Worm (Caenorhabditis elegans) whole organism, L1 larva: ENCODE results near the gene F10C2.7.

Source experiments
- C04F5.9 ChIP-seq: sonication (generic microtip); optimal IDR thresholded peaks from 2 replicates; lab custom pipeline; 2016; ENCODE audit warnings: missing genetic modification characterization, missing compliant biosample characterization
- C16A3.4 ChIP-seq: fragments of 150-350 bp; optimal IDR thresholded peaks from 2 replicates; lab custom pipeline; 2014; ENCODE audit warnings: missing biosample characterization, missing genetic modification characterization
- Y116A8C.19 ChIP-seq: sonication (generic microtip); optimal IDR thresholded peaks from 2 replicates; lab custom pipeline; 2016; ENCODE audit warnings: missing compliant biosample characterization, missing genetic modification characterization, borderline replicate concordance
- ama-1 ChIP-seq: fragments of 150-350 bp; optimal IDR thresholded peaks from 2 replicates; lab custom pipeline; 2014
- ceh-63 ChIP-seq: fragments of 200-800 bp; sonication (Bioruptor generic); optimal IDR thresholded peaks from 2 replicates; lab custom pipeline; 2018; ENCODE audit warnings: mild to moderate bottlenecking, missing genetic modification characterization, missing compliant biosample characterization
- ceh-8 ChIP-seq: fragments of 200-800 bp; sonication (Bioruptor generic); optimal IDR thresholded peaks from 2 replicates; lab custom pipeline; 2018; ENCODE audit warnings: mild to moderate bottlenecking, missing genetic modification characterization, moderate library complexity, missing compliant biosample characterization
- ceh-82 ChIP-seq, 3 experiments: fragments of 150-350 bp in 1 of 3; sonication (generic microtip) in 2 of 3; optimal IDR thresholded peaks; 2 replicates each; lab custom pipeline; 2014 to 2017; ENCODE audit warnings: missing biosample characterization in 3 of 3, missing genetic modification characterization in 3 of 3
- ceh-88 ChIP-seq: fragments of 200-800 bp; sonication (Bioruptor generic); IDR thresholded peaks from 2 replicates; pipeline ENCODE4 v1.3.6; 2022; ENCODE audit warnings: missing genetic modification characterization, missing compliant biosample characterization
- ceh-90 ChIP-seq: sonication (generic microtip); optimal IDR thresholded peaks from 2 replicates; lab custom pipeline; 2016; ENCODE audit warnings: missing genetic modification characterization, missing compliant biosample characterization
- ces-1 ChIP-seq: fragments of 150-350 bp; optimal IDR thresholded peaks from 2 replicates; lab custom pipeline; 2014; ENCODE audit warnings: missing biosample characterization, missing genetic modification reagents, missing genetic modification characterization
- dpl-1 ChIP-seq, 3 experiments: fragments of 150-350 bp in 2 of 3; sonication (generic microtip) in 1 of 3; optimal IDR thresholded peaks; 2 replicates each; lab custom pipeline; 2014 to 2017; ENCODE audit warnings: missing biosample characterization in 3 of 3, missing genetic modification characterization in 3 of 3, missing genetic modification reagents in 3 of 3
- dsc-1 ChIP-seq: sonication (generic microtip); optimal IDR thresholded peaks from 2 replicates; lab custom pipeline; 2016; ENCODE audit warnings: mild to moderate bottlenecking, missing genetic modification characterization, missing compliant biosample characterization
- efl-1 ChIP-seq, 4 experiments: fragments of 150-350 bp; optimal IDR thresholded peaks in 3 of 4; peaks in 1 of 4; 1 replicate in 1 of 4; 2 replicates in 3 of 4; lab custom pipeline; 2014; ENCODE audit warnings: missing biosample characterization in 2 of 4, missing genetic modification characterization in 2 of 4, missing genetic modification reagents in 2 of 4
- egl-13 ChIP-seq: sonication (generic microtip); optimal IDR thresholded peaks from 2 replicates; lab custom pipeline; 2016; ENCODE audit warnings: missing genotype, missing genetic modification reagents, missing genetic modification characterization, missing compliant biosample characterization
- elt-2 ChIP-seq: sonication (generic microtip); optimal IDR thresholded peaks from 2 replicates; lab custom pipeline; 2016; ENCODE audit warnings: missing genetic modification characterization, mild to moderate bottlenecking, inconsistent platforms, missing compliant biosample characterization, missing genetic modification reagents
- elt-3 ChIP-seq, 6 experiments: fragments of 150-350 bp in 1 of 6; sonication (generic microtip); optimal IDR thresholded peaks; 2 replicates each; lab custom pipeline; 2017 to 2018; ENCODE audit warnings: missing biosample characterization in 6 of 6, missing genetic modification characterization in 6 of 6, inconsistent platforms in 1 of 6
- fkh-10 ChIP-seq: sonication (generic microtip); optimal IDR thresholded peaks from 2 replicates; lab custom pipeline; 2017; ENCODE audit warnings: missing biosample characterization, missing genetic modification reagents, missing genetic modification characterization
- fkh-8 ChIP-seq: sonication (generic microtip); optimal IDR thresholded peaks from 2 replicates; lab custom pipeline; 2016; ENCODE audit warnings: mild to moderate bottlenecking, missing genetic modification characterization, missing compliant biosample characterization
- hlh-17 ChIP-seq: fragments of 200-800 bp; sonication (Bioruptor generic); optimal IDR thresholded peaks from 2 replicates; lab custom pipeline; 2018; ENCODE audit warnings: missing genetic modification characterization, mild to moderate bottlenecking, missing compliant biosample characterization, moderate library complexity, borderline replicate concordance
- hlh-4 ChIP-seq: sonication (generic microtip); optimal IDR thresholded peaks from 2 replicates; lab custom pipeline; 2016; ENCODE audit warnings: mild to moderate bottlenecking, missing genetic modification characterization, missing compliant biosample characterization
- irx-1 ChIP-seq: sonication (generic microtip); optimal IDR thresholded peaks from 2 replicates; lab custom pipeline; 2016; ENCODE audit warnings: missing genetic modification characterization, missing compliant biosample characterization
- isw-1 ChIP-seq: fragments of 200-800 bp; sonication (Bioruptor generic); IDR thresholded peaks from 2 replicates; pipeline ENCODE4 v1.3.6; 2022; ENCODE audit warnings: missing genetic modification characterization, missing compliant biosample characterization
- lin-13 ChIP-seq: fragments of 150-350 bp; optimal IDR thresholded peaks from 2 replicates; lab custom pipeline; 2014; ENCODE audit warnings: missing biosample characterization, missing genetic modification reagents, missing genetic modification characterization
- lin-14 ChIP-seq: fragments of 200-800 bp; sonication (Bioruptor generic); optimal IDR thresholded peaks from 2 replicates; lab custom pipeline; 2018; ENCODE audit warnings: mild to moderate bottlenecking, missing genetic modification characterization, moderate library complexity, missing compliant biosample characterization
- lin-35 ChIP-seq, 2 experiments: fragments of 150-350 bp; optimal IDR thresholded peaks; 2 replicates each; lab custom pipeline; 2014; ENCODE audit warnings: missing biosample characterization in 2 of 2, missing genetic modification characterization in 2 of 2, missing genetic modification reagents in 2 of 2
- lin-39 ChIP-seq: fragments of 150-350 bp; optimal IDR thresholded peaks from 2 replicates; lab custom pipeline; 2014; ENCODE audit warnings: missing biosample characterization, missing genetic modification reagents, missing genetic modification characterization
- lsy-2 ChIP-seq, 2 experiments: fragments of 150-350 bp; optimal IDR thresholded peaks; 2 replicates each; lab custom pipeline; 2014; ENCODE audit warnings: missing biosample characterization in 2 of 2, missing genetic modification characterization in 2 of 2
- mef-2 ChIP-seq: fragments of 150-350 bp; optimal IDR thresholded peaks from 2 replicates; lab custom pipeline; 2014; ENCODE audit warnings: missing biosample characterization, missing genetic modification characterization
- mep-1 ChIP-seq: fragments of 150-350 bp; optimal IDR thresholded peaks from 2 replicates; lab custom pipeline; 2014; ENCODE audit warnings: missing biosample characterization, missing genetic modification characterization
- nhr-11 ChIP-seq: fragments of 150-350 bp; optimal IDR thresholded peaks from 2 replicates; lab custom pipeline; 2014; ENCODE audit warnings: missing biosample characterization, missing genetic modification characterization
- nhr-12 ChIP-seq: sonication (generic microtip); optimal IDR thresholded peaks from 2 replicates; lab custom pipeline; 2017; ENCODE audit warnings: missing biosample characterization, missing genetic modification characterization
- nhr-20 ChIP-seq: sonication (generic microtip); optimal IDR thresholded peaks from 2 replicates; lab custom pipeline; 2016; ENCODE audit warnings: mild to moderate bottlenecking, missing genetic modification characterization, missing compliant biosample characterization
- nhr-237 ChIP-seq: fragments of 150-350 bp; optimal IDR thresholded peaks from 2 replicates; lab custom pipeline; 2014; ENCODE audit warnings: missing biosample characterization, missing genetic modification characterization
- nhr-28 ChIP-seq: fragments of 150-350 bp; optimal IDR thresholded peaks from 2 replicates; lab custom pipeline; 2014; ENCODE audit warnings: missing biosample characterization, missing genetic modification characterization
- nhr-47 ChIP-seq: sonication (generic microtip); optimal IDR thresholded peaks from 2 replicates; lab custom pipeline; 2016; ENCODE audit warnings: mild to moderate bottlenecking, missing genetic modification characterization, moderate library complexity, missing compliant biosample characterization
- nhr-76 ChIP-seq: sonication (generic microtip); optimal IDR thresholded peaks from 2 replicates; lab custom pipeline; 2017; ENCODE audit warnings: missing biosample characterization, missing genetic modification characterization
- nhr-84 ChIP-seq: sonication (generic microtip); optimal IDR thresholded peaks from 2 replicates; lab custom pipeline; 2017; ENCODE audit warnings: missing biosample characterization, missing genetic modification characterization
- nhr-85 ChIP-seq: sonication (generic microtip); peaks from one replicate; lab custom pipeline; 2016; ENCODE audit warnings: missing genetic modification characterization, inconsistent platforms, missing compliant biosample characterization
- pag-3 ChIP-seq: sonication (generic microtip); optimal IDR thresholded peaks from 2 replicates; lab custom pipeline; 2017; ENCODE audit warnings: missing genetic modification characterization, mild to moderate bottlenecking, missing compliant biosample characterization, antibody characterized with exemption, borderline replicate concordance; ENCODE audit not compliant: insufficient read depth
- pax-3 ChIP-seq: fragments of 200-800 bp; sonication (Bioruptor generic); optimal IDR thresholded peaks from 2 replicates; lab custom pipeline; 2018; ENCODE audit warnings: mild to moderate bottlenecking, missing genetic modification characterization, moderate library complexity, missing compliant biosample characterization
- snpc-4 ChIP-seq: fragments of 150-350 bp; optimal IDR thresholded peaks from 2 replicates; lab custom pipeline; 2014; ENCODE audit warnings: missing biosample characterization, missing genetic modification characterization
- snu-23 ChIP-seq: sonication (generic microtip); optimal IDR thresholded peaks from 2 replicates; lab custom pipeline; 2016; ENCODE audit warnings: missing genetic modification characterization, missing compliant biosample characterization
- sptf-1 ChIP-seq: fragments of 150-350 bp; optimal IDR thresholded peaks from 2 replicates; lab custom pipeline; 2014; ENCODE audit warnings: missing biosample characterization, missing genetic modification characterization
- tbx-2 ChIP-seq: sonication (generic microtip); optimal IDR thresholded peaks from 2 replicates; lab custom pipeline; 2016; ENCODE audit warnings: missing genetic modification characterization, missing compliant biosample characterization
- unc-130 ChIP-seq: fragments of 150-350 bp; optimal IDR thresholded peaks from 2 replicates; lab custom pipeline; 2017; ENCODE audit warnings: missing biosample characterization, missing genetic modification characterization, inconsistent platforms
- unc-30 ChIP-seq: sonication (generic microtip); optimal IDR thresholded peaks from 2 replicates; lab custom pipeline; 2017; ENCODE audit warnings: missing biosample characterization, missing genetic modification characterization
- unc-62 ChIP-seq: fragments of 150-350 bp; optimal IDR thresholded peaks from 2 replicates; lab custom pipeline; 2014; ENCODE audit warnings: missing biosample characterization, missing genetic modification reagents, missing genetic modification characterization
- unc-86 ChIP-seq: sonication (generic microtip); optimal IDR thresholded peaks from 2 replicates; lab custom pipeline; 2016; ENCODE audit warnings: missing genetic modification characterization, missing compliant biosample characterization
- vab-15 ChIP-seq: sonication (generic microtip); optimal IDR thresholded peaks from 2 replicates; lab custom pipeline; 2017; ENCODE audit warnings: missing genotype, mild to moderate bottlenecking, missing genetic modification characterization, missing compliant biosample characterization
- xbp-1 ChIP-seq: sonication (generic microtip); optimal IDR thresholded peaks from 2 replicates; lab custom pipeline; 2016; ENCODE audit warnings: missing genetic modification characterization, missing compliant biosample characterization
- ztf-4 ChIP-seq: fragments of 150-350 bp; optimal IDR thresholded peaks from 2 replicates; lab custom pipeline; 2014; ENCODE audit warnings: missing biosample characterization, missing genetic modification characterization

Gene F10C2.7

ce11 chrV:12025683-12026082, 28.0 kb upstream of the F10C2.7 start (continued):
- no peak for TF ChIP-seq C04F5.9
- TF ChIP-seq irx-1 (tag; lab: Kevin White, UChicago), result no peak
- no peak for TF ChIP-seq unc-62
- TF ChIP-seq egl-13 (tag; lab: Kevin White, UChicago), result peak; percentile 10
- TF ChIP-seq Y116A8C.19 (tag; lab: Kevin White, UChicago), result no peak
- no peak for TF ChIP-seq ceh-90 (tag; lab: Kevin White, UChicago)
- peak in 1 of 3 experiments; percentile 36 for TF ChIP-seq ceh-82 (tag; optimal IDR thresholded peaks at IDR 0.05; lab: Kevin White, UChicago)
- TF ChIP-seq elt-2 (tag; lab: Kevin White, UChicago), result no peak
- no peak for TF ChIP-seq lin-35 (GFP tag; optimal IDR thresholded peaks at IDR 0.05; lab: Kevin White, UChicago)
- no peak for TF ChIP-seq sptf-1 (tag; lab: Kevin White, UChicago)
- no peak for TF ChIP-seq hlh-17 (GFP tag; lab: Kevin White, UChicago)
- no peak for TF ChIP-seq ama-1 (lab: Kevin White, UChicago)
- no peak for TF ChIP-seq snpc-4 (tag; lab: Kevin White, UChicago)
- no peak for TF ChIP-seq nhr-11
- no peak for TF ChIP-seq nhr-237 (tag; lab: Kevin White, UChicago)
- TF ChIP-seq nhr-84, result no peak
- no peak for TF ChIP-seq lin-39 (tag; lab: Kevin White, UChicago)
- TF ChIP-seq pag-3 (tag; lab: Kevin White, UChicago), result no peak
- peak in 1 of 3 experiments; percentile 6 for TF ChIP-seq dpl-1 (GFP tag; optimal IDR thresholded peaks at IDR 0.05; lab: Kevin White, UChicago)
- TF ChIP-seq mef-2 (tag; lab: Kevin White, UChicago), result no peak
- TF ChIP-seq unc-86 (tag; lab: Kevin White, UChicago), result no peak
- TF ChIP-seq nhr-76 (tag; lab: Kevin White, UChicago), result no peak
- TF ChIP-seq hlh-4 (tag; lab: Kevin White, UChicago), result no peak
- TF ChIP-seq ces-1 (GFP tag; lab: Kevin White, UChicago), result no peak
- TF ChIP-seq isw-1 (GFP tag; lab: Robert Waterston, UW), result no peak
- no peak for TF ChIP-seq ceh-88 (GFP tag; lab: Robert Waterston, UW)
- no peak for TF ChIP-seq unc-130
- no peak for TF ChIP-seq lin-13
- no peak for TF ChIP-seq tbx-2 (tag; lab: Kevin White, UChicago)
- TF ChIP-seq pax-3 (tag; lab: Kevin White, UChicago), result peak; percentile 15
- no peak for TF ChIP-seq ztf-4 (tag; lab: Kevin White, UChicago)

ce11 chrV:12026878-12027477, 26.7 kb upstream of the F10C2.7 start:
- TF ChIP-seq ztf-4 (tag; lab: Kevin White, UChicago), result no peak
- TF ChIP-seq nhr-12 (tag; lab: Kevin White, UChicago), result no peak
- peak; percentile 29 for TF ChIP-seq C16A3.4 (tag; lab: Kevin White, UChicago)
- peak; percentile 52 for TF ChIP-seq tbx-2 (tag; lab: Kevin White, UChicago)
- no peak for TF ChIP-seq xbp-1 (tag; lab: Kevin White, UChicago)
- TF ChIP-seq lsy-2 (tag; optimal IDR thresholded peaks at IDR 0.05; lab: Kevin White, UChicago), result peak in 1 of 2 experiments; percentile 44
- TF ChIP-seq vab-15 (tag; lab: Kevin White, UChicago), result no peak
- TF ChIP-seq snpc-4 (tag; lab: Kevin White, UChicago), result peak; percentile 17
- peak; percentile 40 for TF ChIP-seq snu-23 (GFP tag; lab: Kevin White, UChicago)
- peak; percentile 87 for TF ChIP-seq fkh-8 (tag; lab: Kevin White, UChicago)
- peak; percentile 93 for TF ChIP-seq fkh-10
- TF ChIP-seq lin-14 (GFP tag; lab: Kevin White, UChicago), result peak; percentile 92
- TF ChIP-seq dpl-1 (GFP tag; optimal IDR thresholded peaks at IDR 0.05; lab: Kevin White, UChicago), result peak in 1 of 3 experiments; percentile 23
- TF ChIP-seq mep-1 (tag; lab: Kevin White, UChicago), result peak; percentile 71
- TF ChIP-seq dsc-1 (tag; lab: Kevin White, UChicago), result peak; percentile 49
- TF ChIP-seq unc-30 (tag; lab: Kevin White, UChicago), result no peak
- no peak for TF ChIP-seq nhr-11
- TF ChIP-seq ceh-8, result no peak
- TF ChIP-seq egl-13 (tag; lab: Kevin White, UChicago), result peak; percentile 50
- no peak for TF ChIP-seq elt-3 (tag; optimal IDR thresholded peaks at IDR 0.05; lab: Kevin White, UChicago)
- no peak for TF ChIP-seq nhr-85
- TF ChIP-seq efl-1 (optimal IDR thresholded peaks at IDR 0.05; lab: Kevin White, UChicago), result peak; percentile 15 to 38
- TF ChIP-seq efl-1 (GFP tag; optimal IDR thresholded peaks at IDR 0.05 in 1 of 2; lab: Kevin White, UChicago), result no peak
- TF ChIP-seq ceh-63 (GFP tag; lab: Kevin White, UChicago), result no peak
- TF ChIP-seq nhr-47 (tag; lab: Kevin White, UChicago), result peak; percentile 46
- no peak for TF ChIP-seq nhr-28 (tag; lab: Kevin White, UChicago)
- peak; percentile 22 for TF ChIP-seq nhr-20 (tag; lab: Kevin White, UChicago)
- TF ChIP-seq irx-1 (tag; lab: Kevin White, UChicago), result peak; percentile 4
